Fruit fly (Drosophila melanogaster) whole organism, embryonic: ENCODE measurements around the gene CG13659.

Source experiments
- Abd-B ChIP-seq: fragments of 200-800 bp; sonication (Bioruptor generic); optimal IDR thresholded peaks from 2 replicates; lab custom pipeline; 2018; ENCODE audit warnings: missing biosample characterization, mild to moderate bottlenecking, missing genetic modification characterization, moderate library complexity
- CG10462 ChIP-seq: fragments of 200-800 bp; sonication (Bioruptor generic); optimal IDR thresholded peaks from 2 replicates; lab custom pipeline; 2016; ENCODE audit warnings: missing biosample characterization, missing genetic modification characterization
- CG11504 ChIP-seq: fragments of 200-800 bp; sonication (Bioruptor generic); optimal IDR thresholded peaks from 3 replicates; lab custom pipeline; 2019; ENCODE audit warnings: missing biosample characterization, mild to moderate bottlenecking, missing genetic modification characterization, moderate library complexity
- CG11696 ChIP-seq: fragments of 200-800 bp; sonication (Bioruptor generic); IDR thresholded peaks from 2 replicates; pipeline ENCODE4 v1.3.6; 2022; ENCODE audit warnings: missing biosample characterization, missing genetic modification characterization
- CG12071 ChIP-seq: fragments of 200-800 bp; sonication (Bioruptor generic); optimal IDR thresholded peaks from 3 replicates; lab custom pipeline; 2018; ENCODE audit warnings: missing biosample characterization, mild to moderate bottlenecking, missing genetic modification characterization
- CG13424 ChIP-seq: fragments of 200-800 bp; sonication (Bioruptor generic); optimal IDR thresholded peaks from 2 replicates; lab custom pipeline; 2019; ENCODE audit warnings: missing biosample characterization, mild to moderate bottlenecking, missing genetic modification characterization, moderate library complexity
- CG13775 ChIP-seq: fragments of 200-800 bp; sonication (Bioruptor generic); optimal IDR thresholded peaks from 3 replicates; lab custom pipeline; 2017; ENCODE audit warnings: missing biosample characterization, mild to moderate bottlenecking, missing genetic modification characterization
- CG2889 ChIP-seq: fragments of 200-800 bp; sonication (Bioruptor generic); IDR thresholded peaks from 3 replicates; pipeline ENCODE4 v1.3.6; 2022; ENCODE audit warnings: missing biosample characterization, missing genetic modification characterization
- CG31365 ChIP-seq: fragments of 200-800 bp; sonication (Bioruptor generic); optimal IDR thresholded peaks from 2 replicates; lab custom pipeline; 2018; ENCODE audit warnings: missing biosample characterization, mild to moderate bottlenecking, missing genetic modification characterization
- CG34224 ChIP-seq: fragments of 200-800 bp; sonication (Bioruptor generic); IDR thresholded peaks from 3 replicates; pipeline ENCODE4 v1.3.6; 2022; ENCODE audit warnings: missing biosample characterization, missing genetic modification characterization; ENCODE audit not compliant: partially characterized antibody
- CG34376 ChIP-seq: fragments of 200-800 bp; sonication (Bioruptor generic); optimal IDR thresholded peaks from 2 replicates; lab custom pipeline; 2018; ENCODE audit warnings: missing biosample characterization, mild to moderate bottlenecking, missing genetic modification characterization
- CG8089 ChIP-seq: fragments of 200-800 bp; sonication (Bioruptor generic); optimal IDR thresholded peaks from 3 replicates; lab custom pipeline; 2016; ENCODE audit warnings: missing biosample characterization, missing genetic modification characterization
- CG8290 ChIP-seq, 3 experiments: fragments of 200-800 bp; sonication (Bioruptor generic); optimal IDR thresholded peaks; 2 replicates each; lab custom pipeline; 2016 to 2019; ENCODE audit warnings: missing biosample characterization in 3 of 3, missing genetic modification characterization in 3 of 3, mild to moderate bottlenecking in 2 of 3, moderate library complexity in 1 of 3
- CG8388 ChIP-seq: fragments of 200-800 bp; sonication (Bioruptor generic); optimal IDR thresholded peaks from 2 replicates; lab custom pipeline; 2019; ENCODE audit warnings: missing biosample characterization, mild to moderate bottlenecking, missing genetic modification characterization, moderate library complexity
- CG8765 ChIP-seq: fragments of 200-800 bp; sonication (Bioruptor generic); IDR thresholded peaks from 2 replicates; pipeline ENCODE4 v1.3.6; 2022; ENCODE audit warnings: missing biosample characterization, missing genetic modification characterization
- Dfd ChIP-seq, 2 experiments: fragments of >200 bp; optimal IDR thresholded peaks; 2 replicates each; lab custom pipeline; 2017; ENCODE audit warnings: missing biosample characterization in 2 of 2, missing genetic modification characterization in 2 of 2
- Fer3 ChIP-seq: fragments of 200-800 bp; sonication (Bioruptor generic); optimal IDR thresholded peaks from 2 replicates; lab custom pipeline; 2018; ENCODE audit warnings: missing biosample characterization, mild to moderate bottlenecking, missing genetic modification characterization, moderate library complexity
- GATAe ChIP-seq: fragments of 200-800 bp; sonication (Bioruptor generic); conservative IDR thresholded peaks from 2 replicates; pipeline ENCODE4 v1.3.6; 2022; ENCODE audit warnings: missing biosample characterization, missing genetic modification characterization
- HLH3B ChIP-seq: fragments of 200-800 bp; sonication (Bioruptor generic); IDR thresholded peaks from 2 replicates; pipeline ENCODE4 v1.3.6; 2022; ENCODE audit warnings: missing biosample characterization, missing genetic modification characterization
- Jarid2 ChIP-seq: fragments of 200-800 bp; sonication (Bioruptor generic); optimal IDR thresholded peaks from 3 replicates; lab custom pipeline; 2017; ENCODE audit warnings: mild to moderate bottlenecking, missing biosample characterization, missing genetic modification reagents, missing genetic modification characterization
- Meics ChIP-seq: fragments of 200-800 bp; sonication (Bioruptor generic); optimal IDR thresholded peaks from 2 replicates; lab custom pipeline; 2017; ENCODE audit warnings: missing biosample characterization, mild to moderate bottlenecking, missing genetic modification characterization
- NC2β ChIP-seq: fragments of 200-800 bp; sonication (Bioruptor generic); optimal IDR thresholded peaks from 2 replicates; lab custom pipeline; 2016; ENCODE audit warnings: missing biosample characterization, missing genetic modification characterization
- dysf ChIP-seq: fragments of 200-800 bp; sonication (Bioruptor generic); IDR thresholded peaks from 3 replicates; pipeline ENCODE4 v1.3.6; 2022; ENCODE audit warnings: missing biosample characterization, missing genetic modification characterization
- exex ChIP-seq: fragments of 200-800 bp; sonication (Bioruptor generic); optimal IDR thresholded peaks from 4 replicates; lab custom pipeline; 2018; ENCODE audit warnings: missing biosample characterization, mild to moderate bottlenecking, missing genetic modification characterization, moderate library complexity
- gt ChIP-seq: fragments of 200-800 bp; sonication (Bioruptor generic); IDR thresholded peaks from 2 replicates; pipeline ENCODE4 v1.3.6; 2022; ENCODE audit warnings: missing biosample characterization, missing genetic modification characterization
- lab ChIP-seq: fragments of 200-800 bp; sonication (Bioruptor generic); optimal IDR thresholded peaks from 3 replicates; lab custom pipeline; 2017; ENCODE audit warnings: missing biosample characterization, missing genetic modification characterization, mild to moderate bottlenecking, moderate library complexity, missing genetic modification reagents
- lbe ChIP-seq: fragments of 200-800 bp; sonication (Bioruptor generic); optimal IDR thresholded peaks from 2 replicates; lab custom pipeline; 2016; ENCODE audit warnings: missing biosample characterization, mild to moderate bottlenecking, missing genetic modification characterization
- lmd ChIP-seq: fragments of 200-800 bp; sonication (Bioruptor generic); IDR thresholded peaks from 2 replicates; pipeline ENCODE4 v1.3.6; 2022; ENCODE audit warnings: missing biosample characterization, missing genetic modification characterization
- maf-S ChIP-seq: fragments of 200-800 bp; sonication (Bioruptor generic); optimal IDR thresholded peaks from 2 replicates; lab custom pipeline; 2016; ENCODE audit warnings: missing biosample characterization, missing genetic modification characterization
- mirr ChIP-seq: fragments of 200-800 bp; sonication (Bioruptor generic); optimal IDR thresholded peaks from 3 replicates; lab custom pipeline; 2018; ENCODE audit warnings: missing biosample characterization, mild to moderate bottlenecking, missing genetic modification characterization
- nerfin-1 ChIP-seq: fragments of 200-800 bp; sonication (Bioruptor generic); optimal IDR thresholded peaks from 3 replicates; lab custom pipeline; 2019; ENCODE audit warnings: missing biosample characterization, mild to moderate bottlenecking, missing genetic modification characterization, moderate library complexity
- otp ChIP-seq: fragments of 200-800 bp; sonication (Bioruptor generic); IDR thresholded peaks from 3 replicates; pipeline ENCODE4, ENCODE4 v1.3.6; 2022; ENCODE audit warnings: missing biosample characterization, missing genetic modification characterization
- p53 ChIP-seq: fragments of 200-800 bp; sonication (Bioruptor generic); optimal IDR thresholded peaks from 2 replicates; lab custom pipeline; 2016; ENCODE audit warnings: missing biosample characterization, missing genetic modification characterization
- sc ChIP-seq, 3 experiments: fragments of >200 bp in 2 of 3; fragments of 200-800 bp in 1 of 3; sonication (Bioruptor generic) in 1 of 3; optimal IDR thresholded peaks; 2 replicates in 2 of 3; 3 replicates in 1 of 3; lab custom pipeline; 2017; ENCODE audit warnings: mild to moderate bottlenecking in 1 of 3, missing biosample characterization in 1 of 3, missing genetic modification characterization in 1 of 3, missing genetic modification reagents in 1 of 3
- sens ChIP-seq: fragments of 200-800 bp; sonication (Bioruptor generic); peaks from one replicate; lab custom pipeline; 2016; ENCODE audit warnings: missing biosample characterization, missing genetic modification characterization
- sug ChIP-seq: fragments of 200-800 bp; optimal IDR thresholded peaks from 2 replicates; lab custom pipeline; 2019; ENCODE audit warnings: missing biosample characterization, mild to moderate bottlenecking, missing genetic modification characterization, moderate library complexity
- tna ChIP-seq: fragments of 200-800 bp; sonication (Bioruptor generic); IDR thresholded peaks from 2 replicates; pipeline ENCODE4 v1.3.6; 2022; ENCODE audit warnings: missing biosample characterization, missing genetic modification characterization; ENCODE audit not compliant: partially characterized antibody
- toy ChIP-seq: fragments of 200-800 bp; sonication (Bioruptor generic); IDR thresholded peaks from 2 replicates; pipeline ENCODE4 v1.3.6; 2022; ENCODE audit warnings: missing biosample characterization, missing genetic modification characterization
- z ChIP-seq: fragments of 200-800 bp; sonication (Bioruptor generic); IDR thresholded peaks from 3 replicates; pipeline ENCODE4 v1.3.6; 2022; ENCODE audit warnings: missing biosample characterization, missing genetic modification characterization

CG13659 gene

dm6 chr3R:25295320-25296020 is 5.2 kb upstream of the CG13659 start, which contains the start of gene CG31102 (continued):
- TF ChIP-seq CG11696 (GFP tag; lab: Robert Waterston, UW) (peak; percentile 53; the same call in 1 of the 2 replicates), exex (tag; lab: Kevin White, UChicago) (peak; percentile 78)
- TF ChIP-seq, all 482 proteins: peak for 23

dm6 chr3R:25297678-25298077 is 3.0 kb upstream of the CG13659 start, which contains the start of gene CG31097:
CG31097 (minus strand) TSS chr3R:25297778.
- TF ChIP-seq exex (tag; lab: Kevin White, UChicago): peak; percentile 4
- TF ChIP-seq maf-S: no peak

dm6 chr3R:25299507-25299964 is 1.2 kb upstream of the CG13659 start, which contains the start of gene CG31288:
CG31288 (minus strand) TSS chr3R:25299557.
- TF ChIP-seq CG10462 (GFP tag; lab: Kevin White, UChicago) (no peak), exex (tag; lab: Kevin White, UChicago) (peak; percentile 46)

- peak; percentile 30 for TF ChIP-seq lbe (GFP tag; lab: Kevin White, UChicago)
- TF ChIP-seq dysf (GFP tag; lab: Robert Waterston, UW): no peak
These were observed 1.5 kb downstream of the CG13659 start, which contains the start of gene CG31370 for dm6 chr3R:25302239-25302638. CG31370 (plus strand) TSS chr3R:25302464.

- TF ChIP-seq otp (GFP tag; lab: Robert Waterston, UW) (no peak), CG8765 (GFP tag; lab: Robert Waterston, UW) (no peak), Meics (GFP tag; lab: Kevin White, UChicago) (no peak), CG2889 (no peak), HLH3B (GFP tag; lab: Robert Waterston, UW) (no peak), CG12071 (GFP tag; lab: Kevin White, UChicago) (no peak), CG8089 (no peak), sc (optimal IDR thresholded peaks at IDR 0.05; lab: Kevin White, UChicago) (no peak), sc (GFP tag; optimal IDR thresholded peaks at IDR 0.05; lab: Kevin White, UChicago) (no peak), sens (GFP tag; lab: Kevin White, UChicago) (no peak), CG34224 (GFP tag; lab: Robert Waterston, UW) (no peak; the same call in 2 of the 3 replicates), CG8290 (GFP tag; optimal IDR thresholded peaks at IDR 0.05; lab: Kevin White, UChicago) (no peak), CG8290 (tag; optimal IDR thresholded peaks at IDR 0.05; lab: Kevin White, UChicago) (peak in 1 of 2 experiments; percentile 11), CG34376 (GFP tag; lab: Kevin White, UChicago) (peak; percentile 29), Abd-B (GFP tag; lab: Kevin White, UChicago) (no peak), mirr (GFP tag; lab: Kevin White, UChicago) (peak; percentile 30), Dfd (GFP tag; optimal IDR thresholded peaks at IDR 0.05; lab: Kevin White, UChicago) (no peak), NC2β (GFP tag; lab: Kevin White, UChicago) (no peak), tna (GFP tag; lab: Robert Waterston, UW) (no peak), sug (tag; lab: Kevin White, UChicago) (peak; percentile 47), CG11504 (tag; lab: Kevin White, UChicago) (no peak), lab (GFP tag; lab: Kevin White, UChicago) (peak; percentile 9), nerfin-1 (no peak), CG31365 (no peak), gt (no peak), CG8388 (GFP tag; lab: Kevin White, UChicago) (no peak), z (peak; percentile 41; the same call in 1 of the 3 replicates), Fer3 (tag; lab: Kevin White, UChicago) (no peak), GATAe (GFP tag; lab: Robert Waterston, UW) (no peak), lmd (GFP tag; lab: Robert Waterston, UW) (no peak), Jarid2 (GFP tag; lab: Kevin White, UChicago) (peak; percentile 73), toy (no peak), CG13424 (no peak), lbe (GFP tag; lab: Kevin White, UChicago) (peak; percentile 42), CG13775 (GFP tag; lab: Kevin White, UChicago) (no peak), p53 (GFP tag; lab: Kevin White, UChicago) (no peak)
These were observed 3.3 kb downstream of the CG13659 start, which contains the start of gene CG31436 for dm6 chr3R:25303857-25304440. CG31436 (plus strand) TSS chr3R:25304137.
